Worm (Caenorhabditis elegans) whole organism, late embryonic: ENCODE data around the gene sqrd-1.

Experiments used
- Y22D7AL.16 ChIP-seq: sonication (generic microtip); optimal IDR thresholded peaks from 2 replicates; lab custom pipeline; 2016; ENCODE audit warnings: missing genetic modification characterization, missing compliant biosample characterization
- ama-1 ChIP-seq: fragments of 150-350 bp; optimal IDR thresholded peaks from 2 replicates; lab custom pipeline; 2014
- ceh-24 ChIP-seq: sonication (generic microtip); optimal IDR thresholded peaks from 2 replicates; lab custom pipeline; 2016; ENCODE audit warnings: mild to moderate bottlenecking, missing genetic modification characterization, missing compliant biosample characterization
- elt-2 ChIP-seq: sonication (generic microtip); optimal IDR thresholded peaks from 2 replicates; lab custom pipeline; 2016; ENCODE audit warnings: missing genetic modification reagents, missing genetic modification characterization, missing compliant biosample characterization
- nfya-1 ChIP-seq: sonication (generic microtip); optimal IDR thresholded peaks from 2 replicates; lab custom pipeline; 2017; ENCODE audit warnings: missing genetic modification characterization, mild to moderate bottlenecking, missing compliant biosample characterization, antibody characterized with exemption, moderate library complexity
- pha-4 ChIP-seq: fragments of 150-350 bp; optimal IDR thresholded peaks from 2 replicates; lab custom pipeline; 2018; ENCODE audit warnings: missing biosample characterization, missing genetic modification reagents, missing genetic modification characterization
- pqm-1 ChIP-seq: sonication (generic microtip); optimal IDR thresholded peaks from 2 replicates; lab custom pipeline; 2016; ENCODE audit warnings: missing genetic modification characterization, missing compliant biosample characterization

- TF ChIP-seq Y22D7AL.16 (tag; lab: Kevin White, UChicago) (no peak), ceh-24 (tag; lab: Kevin White, UChicago) (no peak), pha-4 (tag; lab: Kevin White, UChicago) (no peak), pqm-1 (tag; lab: Kevin White, UChicago) (no peak), ama-1 (no peak), nfya-1 (no peak), elt-2 (tag; lab: Kevin White, UChicago) (no peak)
Observed at ce11 chrIV:14182077-14182476, 37.6 kb upstream of the sqrd-1 start, which contains the start of gene R05A10.1.
